Worm (Caenorhabditis elegans): ENCODE results near the gene C01G10.10.

DNA sequence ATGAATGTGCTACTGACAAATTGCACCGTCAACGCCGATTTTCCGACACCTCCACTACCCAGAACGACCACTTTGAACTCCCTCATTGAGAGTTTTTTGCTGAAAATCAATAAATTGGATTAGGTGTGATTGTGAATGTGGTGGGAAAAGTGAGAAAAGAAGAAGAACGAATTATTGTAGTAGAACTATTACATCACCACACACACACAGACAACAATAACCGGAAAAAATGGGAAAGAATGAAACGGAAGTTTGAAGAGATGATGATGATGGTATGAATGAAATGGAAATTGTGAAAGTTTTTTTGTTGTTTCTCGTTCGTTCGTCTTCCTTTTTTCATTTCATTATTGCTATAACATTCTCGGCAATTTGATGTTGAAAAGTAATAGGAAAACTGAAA, 18.3 kb downstream of the C01G10.10 start, which contains the start of gene rap-2:
- TF ChIP-seq ceh-82 (tag; optimal IDR thresholded peaks at IDR 0.05) (no peak), skn-1 (tag; optimal IDR thresholded peaks at IDR 0.05) (no peak), sea-2 (GFP tag; optimal IDR thresholded peaks at IDR 0.05) (no peak), jun-1 (tag; optimal IDR thresholded peaks at IDR 0.05) (no peak)
